Worm (Caenorhabditis elegans): ENCODE data around the gene F15B9.10.

The F15B9.10 gene

DNA sequence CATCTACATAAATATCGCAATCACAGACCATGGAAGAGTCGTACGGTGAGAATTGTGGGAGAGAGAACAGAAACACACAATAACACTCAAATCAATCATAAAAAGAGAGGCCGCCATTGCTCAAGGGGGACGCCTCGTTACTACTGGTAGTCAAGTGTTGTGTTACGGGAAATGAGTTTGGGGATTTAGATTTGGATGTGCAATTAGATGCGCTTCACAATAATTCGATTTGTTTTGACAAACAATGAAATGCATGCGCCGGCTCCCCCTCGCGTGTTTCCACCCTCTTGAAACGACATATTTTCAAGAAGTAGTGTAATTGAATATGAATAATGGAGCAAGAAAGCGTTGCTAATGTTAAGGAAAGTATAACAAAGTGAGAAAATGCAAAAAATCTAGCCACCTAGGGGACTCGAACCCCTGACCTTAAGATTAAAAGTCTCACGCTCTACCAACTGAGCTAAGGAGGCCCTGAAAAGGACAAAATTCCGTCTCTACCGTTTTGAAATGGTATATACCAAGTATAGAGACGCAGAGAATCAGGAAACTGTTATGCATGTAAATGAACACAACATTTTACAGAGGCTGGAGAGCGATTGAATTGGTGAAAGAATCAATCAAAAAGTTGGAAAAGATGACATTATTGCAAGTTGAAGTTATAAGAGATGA is 18.0 kb upstream of the F15B9.10 start:
- TF ChIP-seq dao-5 (tag; optimal IDR thresholded peaks at IDR 0.05) (no peak), W03F9.2 (tag; optimal IDR thresholded peaks at IDR 0.05) (no peak)

DNA sequence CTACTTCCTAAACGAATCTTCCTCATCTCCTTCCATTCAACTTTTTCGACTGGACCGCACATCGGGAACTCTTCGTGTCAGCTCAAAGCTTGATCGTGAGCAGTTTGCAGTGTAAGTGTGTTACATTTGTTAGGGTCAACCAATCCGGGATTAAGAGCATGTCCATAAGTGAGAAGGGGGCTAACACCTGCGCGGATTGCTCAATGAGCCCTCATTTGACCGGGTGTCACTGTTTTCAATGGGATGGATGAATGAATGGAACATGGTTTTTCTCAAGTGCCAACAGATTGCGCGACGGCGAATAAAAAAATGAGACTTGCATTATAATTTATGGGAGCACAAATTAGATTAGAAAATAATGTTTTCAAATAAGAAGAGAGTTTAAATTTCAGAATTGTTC is 16.6 kb upstream of the F15B9.10 start:
- TF ChIP-seq him-1 (tag; optimal IDR thresholded peaks at IDR 0.05), result no peak
- no peak for TF ChIP-seq W03F9.2 (tag; optimal IDR thresholded peaks at IDR 0.05)
- TF ChIP-seq dao-5 (tag; optimal IDR thresholded peaks at IDR 0.05), result no peak

DNA sequence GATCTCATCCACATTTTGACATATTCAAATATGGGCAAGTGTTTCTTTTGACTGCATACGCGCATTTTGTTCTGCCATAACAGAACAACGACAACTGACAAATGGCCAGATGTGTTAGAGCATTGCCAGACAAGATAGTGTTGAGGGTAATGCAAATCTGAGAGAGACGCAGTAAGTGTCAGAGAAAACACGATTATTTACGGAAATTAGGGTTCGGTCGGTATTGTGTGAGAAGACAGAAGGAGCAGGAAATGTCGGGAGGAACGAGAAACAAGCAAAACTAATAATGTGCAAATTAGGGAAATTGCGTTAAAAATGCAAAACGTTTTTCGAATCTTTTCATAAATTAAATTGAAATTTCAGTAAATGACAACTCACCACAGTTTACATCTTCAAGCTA is 15.8 kb upstream of the F15B9.10 start:
- no peak for TF ChIP-seq W03F9.2 (tag; optimal IDR thresholded peaks at IDR 0.05)
- TF ChIP-seq dao-5 (tag; optimal IDR thresholded peaks at IDR 0.05), result no peak
- TF ChIP-seq him-1 (tag; optimal IDR thresholded peaks at IDR 0.05), result no peak

DNA sequence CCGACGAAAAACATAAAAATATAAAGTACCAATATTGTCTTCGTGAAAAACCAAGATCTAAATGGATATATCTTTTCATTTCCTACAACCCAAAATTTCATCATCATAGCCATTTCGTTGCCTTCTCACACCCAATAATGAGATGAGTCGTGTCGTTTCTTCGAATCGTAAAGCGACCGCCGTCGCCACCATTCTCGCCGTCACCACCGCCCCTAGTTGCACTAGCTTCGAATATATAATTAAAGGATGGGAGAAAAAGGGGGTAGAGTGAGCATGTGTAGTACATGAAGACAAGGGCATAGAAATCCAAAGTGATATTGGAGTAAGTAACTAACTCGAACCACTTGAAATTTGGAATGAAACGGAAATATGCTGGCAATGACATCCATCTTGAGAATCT is 13.5 kb upstream of the F15B9.10 start:
- TF ChIP-seq him-1 (tag; optimal IDR thresholded peaks at IDR 0.05) (no peak), W03F9.2 (tag; optimal IDR thresholded peaks at IDR 0.05) (no peak), dao-5 (tag; optimal IDR thresholded peaks at IDR 0.05) (no peak)

DNA sequence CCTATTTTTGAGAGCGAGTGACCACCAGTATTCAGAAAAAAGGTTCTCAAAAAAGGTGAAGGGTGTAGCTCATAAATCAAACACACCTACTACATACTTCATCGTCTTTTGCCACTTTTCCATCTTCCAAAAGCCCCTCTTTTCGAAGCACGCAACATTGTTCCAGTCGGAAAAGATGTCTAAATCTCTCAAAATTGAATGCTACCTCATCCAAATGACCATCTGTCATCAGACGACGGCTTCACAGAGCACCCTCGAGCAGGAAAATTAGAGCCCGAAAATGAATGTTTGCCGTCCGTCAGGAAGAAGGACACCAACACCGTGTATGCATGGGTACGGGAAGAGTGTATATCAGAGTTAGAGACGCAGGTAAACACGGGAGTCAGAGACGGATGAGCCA is 12.8 kb upstream of the F15B9.10 start:
- no peak for TF ChIP-seq W03F9.2 (tag; optimal IDR thresholded peaks at IDR 0.05)

DNA sequence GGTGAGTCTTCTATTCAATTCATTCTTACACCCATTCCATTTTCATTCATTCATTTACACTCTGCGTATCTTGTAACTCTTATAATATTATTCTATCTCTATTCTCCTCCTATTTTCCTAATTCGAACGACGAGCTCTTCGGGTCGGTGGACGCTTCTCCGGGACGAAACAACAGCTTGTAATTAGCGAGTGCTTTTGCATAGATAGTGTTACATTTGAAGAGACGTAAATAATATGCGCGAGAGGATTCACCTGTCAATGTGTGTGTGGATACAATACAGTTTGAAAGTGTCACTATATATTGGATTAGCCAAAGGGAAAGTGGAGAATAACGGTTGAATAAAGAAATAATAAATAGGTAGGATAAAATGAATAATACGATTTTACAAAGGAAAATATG is 11.9 kb upstream of the F15B9.10 start:
- TF ChIP-seq dao-5 (tag; optimal IDR thresholded peaks at IDR 0.05) (no peak), him-1 (tag; optimal IDR thresholded peaks at IDR 0.05) (no peak), W03F9.2 (tag; optimal IDR thresholded peaks at IDR 0.05) (no peak)

DNA sequence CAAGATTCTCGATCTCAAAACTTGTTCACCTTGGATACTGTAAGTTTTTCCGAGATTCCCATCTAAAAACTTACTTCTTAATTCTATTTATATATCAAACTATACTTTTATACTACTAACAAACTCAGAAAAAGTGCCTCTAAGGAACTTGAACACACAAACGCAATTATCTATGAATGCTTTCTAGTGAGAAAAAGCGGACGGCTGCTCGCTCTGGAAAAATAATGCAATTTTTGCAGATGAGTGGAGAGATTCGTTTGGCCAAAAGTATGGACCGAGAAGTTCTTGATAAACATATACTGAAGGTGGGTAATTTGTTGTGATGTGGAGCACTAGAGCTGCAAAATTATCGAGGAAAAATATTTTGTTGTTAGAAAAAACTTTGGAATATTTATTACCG is 11.3 kb upstream of the F15B9.10 start:
- no peak for TF ChIP-seq W03F9.2 (tag; optimal IDR thresholded peaks at IDR 0.05)

DNA sequence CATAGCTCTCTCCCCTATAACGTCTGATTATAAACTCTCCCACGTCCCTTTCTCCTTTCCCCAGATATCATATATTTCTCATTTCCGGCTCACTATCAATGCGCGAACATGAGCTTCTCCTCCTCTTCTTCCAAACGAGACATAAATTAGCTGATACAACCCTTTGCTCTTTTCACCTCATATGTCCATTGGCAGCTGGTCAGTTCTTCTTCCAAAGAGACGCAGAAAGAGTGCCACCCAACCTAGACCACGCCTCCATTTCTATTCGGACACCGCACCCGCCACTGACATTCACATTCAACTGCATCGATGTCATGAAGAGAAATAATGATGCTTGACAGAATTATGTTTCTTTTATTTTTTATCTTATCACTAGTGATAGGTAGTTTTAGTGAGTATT is 10.0 kb upstream of the F15B9.10 start, which contains the start of gene fmi-1:
Gene fmi-1 (plus strand): TSS at position 301 of the 400 bp plus-strand sequence.
- no peak for TF ChIP-seq W03F9.2 (tag; optimal IDR thresholded peaks at IDR 0.05)
- TF ChIP-seq dao-5 (tag; optimal IDR thresholded peaks at IDR 0.05), result no peak
- no peak for TF ChIP-seq him-1 (tag; optimal IDR thresholded peaks at IDR 0.05)

DNA sequence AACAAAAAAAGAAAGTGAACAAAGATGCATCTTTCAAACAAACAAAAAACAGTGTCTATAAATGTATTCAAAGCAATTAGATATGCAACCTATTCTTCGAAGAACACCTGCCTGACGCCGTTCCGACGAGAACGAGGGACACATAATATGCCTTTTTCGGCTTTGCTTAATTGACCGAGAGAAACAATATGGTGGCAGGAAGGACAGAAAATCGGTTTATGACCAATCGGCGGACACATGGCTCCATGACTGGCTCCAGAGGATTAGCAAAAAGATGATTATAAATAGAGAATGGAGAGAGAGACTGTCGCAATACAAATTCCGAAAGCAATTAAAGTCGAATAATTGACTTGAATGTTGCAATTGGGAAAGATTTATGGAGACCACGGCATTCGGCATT is 9.5 kb upstream of the F15B9.10 start:
- TF ChIP-seq dao-5 (tag; optimal IDR thresholded peaks at IDR 0.05) (no peak), him-1 (tag; optimal IDR thresholded peaks at IDR 0.05) (no peak), W03F9.2 (tag; optimal IDR thresholded peaks at IDR 0.05) (no peak)

DNA sequence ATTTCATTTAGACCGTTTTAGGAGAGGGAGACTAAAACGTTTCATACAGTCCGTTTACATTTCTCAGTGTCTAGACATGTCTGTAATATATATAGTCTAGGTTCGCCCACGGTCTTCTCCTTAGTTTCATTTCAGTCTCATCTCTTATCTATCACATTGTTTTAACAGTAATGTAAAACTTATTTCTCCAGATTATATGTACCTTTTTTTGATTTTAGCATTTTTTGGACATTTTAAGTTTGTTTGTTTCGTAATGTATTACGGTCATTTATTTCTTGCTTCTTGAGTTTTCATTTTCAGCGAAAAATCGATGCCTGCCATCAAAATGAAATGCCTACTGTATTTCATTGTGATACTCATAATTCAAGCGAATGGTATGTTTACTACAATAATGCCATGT is 5.1 kb upstream of the F15B9.10 start, which contains the start of gene F15B9.6:
Gene F15B9.6 (plus strand): TSS at position 301 of the 400 bp plus-strand sequence.
- TF ChIP-seq dao-5 (tag; optimal IDR thresholded peaks at IDR 0.05) (no peak), him-1 (tag; optimal IDR thresholded peaks at IDR 0.05) (no peak), W03F9.2 (tag; optimal IDR thresholded peaks at IDR 0.05) (no peak)

DNA sequence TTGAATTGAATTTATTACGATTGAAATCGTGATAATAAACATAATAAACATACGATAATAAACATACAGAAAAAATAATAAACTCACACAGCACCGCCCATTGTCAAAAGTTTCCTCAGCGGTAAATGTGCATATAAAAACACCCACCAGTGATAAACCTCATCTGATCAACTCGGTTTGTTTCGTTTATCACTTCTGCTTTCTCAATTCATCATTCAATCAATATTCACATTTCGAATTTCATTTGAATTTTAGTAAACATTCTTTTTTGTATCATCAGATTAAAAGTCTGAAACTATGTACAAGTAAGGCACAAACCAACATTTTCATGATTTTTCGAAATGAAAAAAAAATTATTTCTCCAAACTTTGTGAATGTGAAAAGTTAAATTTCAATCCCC is 4.4 kb upstream of the F15B9.10 start, which contains the start of gene try-10:
Gene try-10 (minus strand): TSS at position 101 of the 400 bp plus-strand sequence.
- TF ChIP-seq W03F9.2 (tag; optimal IDR thresholded peaks at IDR 0.05) (no peak), him-1 (tag; optimal IDR thresholded peaks at IDR 0.05) (no peak), dao-5 (tag; optimal IDR thresholded peaks at IDR 0.05) (no peak)

DNA sequence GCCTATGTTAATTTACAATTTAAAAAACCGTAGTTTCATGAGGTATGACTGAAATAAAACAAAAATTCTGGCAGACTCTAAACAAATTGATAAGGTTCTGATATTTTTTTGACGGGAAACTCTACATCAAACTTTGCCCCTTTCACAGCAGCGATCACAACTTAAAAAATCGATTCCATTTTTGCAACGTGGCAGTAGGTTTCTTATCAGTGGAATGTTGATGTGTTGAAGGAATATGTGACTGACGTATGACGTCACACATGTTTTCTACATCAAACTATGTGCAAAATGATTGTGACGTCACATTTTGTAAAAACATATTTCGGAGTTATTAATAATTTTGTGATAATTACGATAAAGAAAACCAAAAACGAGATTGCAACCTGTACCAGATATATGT is 3.2 kb upstream of the F15B9.10 start:
- no peak for TF ChIP-seq him-1 (tag; optimal IDR thresholded peaks at IDR 0.05)
- no peak for TF ChIP-seq W03F9.2 (tag; optimal IDR thresholded peaks at IDR 0.05)
- TF ChIP-seq dao-5 (tag; optimal IDR thresholded peaks at IDR 0.05), result no peak

DNA sequence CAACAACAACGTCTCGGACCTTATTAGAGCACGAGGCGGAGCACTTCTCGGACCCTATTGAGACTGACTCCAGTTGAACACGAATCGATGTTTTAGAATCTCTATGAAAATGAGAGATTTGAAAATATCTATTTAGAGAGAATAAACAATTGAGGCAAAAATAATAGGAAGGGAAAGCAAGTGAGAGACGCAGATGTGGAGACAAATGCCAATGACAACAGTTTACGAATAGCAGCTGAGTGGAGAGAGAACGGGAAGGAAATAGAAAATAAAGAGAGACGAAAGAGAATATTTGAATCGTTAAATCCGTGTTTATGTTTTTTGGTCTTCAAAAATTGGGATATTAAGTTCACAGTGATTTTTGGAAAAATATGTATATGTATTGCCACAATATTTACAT is 1.1 kb upstream of the F15B9.10 start:
- TF ChIP-seq him-1 (tag; optimal IDR thresholded peaks at IDR 0.05) (no peak), dao-5 (tag; optimal IDR thresholded peaks at IDR 0.05) (no peak), W03F9.2 (tag; optimal IDR thresholded peaks at IDR 0.05) (no peak)

DNA sequence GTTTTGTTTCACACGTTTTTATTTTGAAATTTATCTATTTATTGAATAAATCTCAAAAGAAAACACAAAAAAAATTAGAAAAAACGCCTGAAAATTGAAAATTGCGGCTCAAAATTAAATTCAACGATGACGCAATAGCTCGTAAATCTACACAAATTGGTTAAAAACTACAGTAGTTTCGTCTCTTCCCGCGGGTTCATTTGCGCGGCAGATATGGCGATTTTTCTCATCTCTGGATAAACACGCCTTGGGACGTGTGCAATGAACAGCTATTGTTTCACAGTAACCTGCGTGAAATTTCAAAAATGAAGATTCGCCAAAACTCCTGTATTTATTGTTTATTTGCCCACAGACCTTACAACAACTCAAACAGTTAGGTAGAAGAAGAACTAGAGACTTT is 546 bp upstream of the F15B9.10 start:
- TF ChIP-seq dao-5 (tag; optimal IDR thresholded peaks at IDR 0.05), result no peak

DNA sequence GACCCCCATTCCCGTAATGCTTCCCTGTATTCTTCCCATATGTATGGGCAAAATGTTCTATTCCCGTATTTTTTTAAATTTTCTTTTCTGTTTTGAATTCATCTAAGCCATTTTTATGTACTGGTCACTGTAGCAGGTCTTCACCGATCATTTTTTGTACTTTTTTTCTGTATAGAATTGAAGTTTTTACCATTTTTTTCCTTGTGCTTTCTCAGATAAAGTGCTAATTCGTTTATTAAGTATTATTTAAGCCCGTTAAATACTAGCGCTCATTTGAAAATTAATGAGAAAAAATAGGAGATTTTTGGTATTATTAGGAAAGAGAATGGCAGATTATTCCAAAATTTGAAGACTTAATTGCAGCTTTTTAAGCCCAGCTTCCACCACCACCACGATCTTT is 2.0 kb downstream of the F15B9.10 start:
- no peak for TF ChIP-seq dao-5 (tag; optimal IDR thresholded peaks at IDR 0.05)
- TF ChIP-seq W03F9.2 (tag; optimal IDR thresholded peaks at IDR 0.05), result no peak
- no peak for TF ChIP-seq him-1 (tag; optimal IDR thresholded peaks at IDR 0.05)
